Fruit fly (Drosophila melanogaster): ENCODE measurements around the gene laza.

The laza gene

dm6 chr3L:22483452-22483851, 22.5 kb upstream of the laza start:
- no peak for TF ChIP-seq Hnf4 (GFP tag; optimal IDR thresholded peaks at IDR 0.05)
- no peak for TF ChIP-seq CG32264 (GFP tag; optimal IDR thresholded peaks at IDR 0.05)
- TF ChIP-seq Rel (GFP tag; optimal IDR thresholded peaks at IDR 0.05) = no peak
- no peak for TF ChIP-seq Rel (tag; optimal IDR thresholded peaks at IDR 0.05)
- no peak for TF ChIP-seq fru (GFP tag; optimal IDR thresholded peaks at IDR 0.05)
- TF ChIP-seq Mio (GFP tag; optimal IDR thresholded peaks at IDR 0.05) = no peak
- TF ChIP-seq usp (GFP tag; optimal IDR thresholded peaks at IDR 0.05) = no peak
- TF ChIP-seq pan (optimal IDR thresholded peaks at IDR 0.05) = no peak
- TF ChIP-seq N (GFP tag; optimal IDR thresholded peaks at IDR 0.05) = no peak
- TF ChIP-seq Sp1 (GFP tag; optimal IDR thresholded peaks at IDR 0.05) = no peak
- no peak for TF ChIP-seq sv (GFP tag; optimal IDR thresholded peaks at IDR 0.05)
- TF ChIP-seq Jra (GFP tag; optimal IDR thresholded peaks at IDR 0.05) = no peak
- no peak for TF ChIP-seq Abd-B (GFP tag; optimal IDR thresholded peaks at IDR 0.05)
- TF ChIP-seq br (GFP tag; optimal IDR thresholded peaks at IDR 0.05) = no peak
- TF ChIP-seq h (GFP tag; optimal IDR thresholded peaks at IDR 0.05) = no peak
- TF ChIP-seq dsf (GFP tag; optimal IDR thresholded peaks at IDR 0.05; ENCODE audit: borderline replicate concordance) = no peak
- no peak for TF ChIP-seq Myc (optimal IDR thresholded peaks at IDR 0.05)

DNA sequence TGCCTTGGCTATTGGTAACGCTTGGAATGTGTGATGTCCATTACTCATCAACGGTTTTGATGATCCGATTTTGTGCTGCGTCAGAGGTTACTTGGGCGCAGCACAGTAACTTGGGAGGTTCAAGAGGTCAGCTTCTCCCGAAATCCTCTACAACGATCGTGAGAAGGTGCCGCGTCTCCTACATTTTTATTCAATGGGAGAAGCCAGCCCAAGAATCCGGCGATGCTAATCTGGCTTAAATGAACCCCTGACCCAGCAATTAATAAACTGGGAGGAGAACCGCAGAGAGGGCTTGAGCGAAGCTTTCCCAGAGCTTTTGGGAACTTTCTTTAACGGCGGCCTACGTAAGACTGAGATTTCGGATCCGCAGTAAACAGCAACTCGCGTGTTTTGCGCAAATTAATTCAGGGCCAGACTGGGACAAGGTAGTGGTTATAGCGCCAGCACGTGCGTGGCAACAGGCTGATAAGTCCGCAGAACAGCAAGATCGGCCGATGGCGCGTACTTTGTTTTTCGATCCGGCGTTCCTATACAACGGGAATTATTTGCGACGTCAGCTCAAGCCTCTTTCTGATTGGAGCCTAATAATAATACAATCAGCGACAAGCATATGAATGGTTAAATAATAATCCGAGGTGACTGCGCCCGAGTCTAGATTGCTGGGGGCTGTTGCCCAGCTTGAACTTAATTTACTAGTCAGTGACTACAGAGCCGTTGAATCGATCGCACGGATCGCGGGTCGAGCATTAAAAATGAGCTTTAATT, 13.3 kb upstream of the laza start, which contains the start of gene CG11425:
CG11425 (plus strand) TSS at position 715 of the 765 bp plus-strand sequence.
- no peak for TF ChIP-seq ey (GFP tag; optimal IDR thresholded peaks at IDR 0.05)
- TF ChIP-seq dl (GFP tag; optimal IDR thresholded peaks at IDR 0.05; ENCODE audit: insufficient read depth in 1 of 2, partially characterized antibody in 2 of 2) = no peak
- TF ChIP-seq Rel (GFP tag; optimal IDR thresholded peaks at IDR 0.05) = no peak
- TF ChIP-seq Rel (tag; optimal IDR thresholded peaks at IDR 0.05) = no peak
- no peak for TF ChIP-seq rgr (GFP tag; optimal IDR thresholded peaks at IDR 0.05)
- no peak for TF ChIP-seq psq (GFP tag; optimal IDR thresholded peaks at IDR 0.05)
- no peak for TF ChIP-seq Dfd (GFP tag; optimal IDR thresholded peaks at IDR 0.05)

- peak; percentile 23 for TF ChIP-seq Dif (GFP tag; optimal IDR thresholded peaks at IDR 0.05; ENCODE audit: partially characterized antibody)
- peak; percentile 47 for TF ChIP-seq psq (GFP tag; optimal IDR thresholded peaks at IDR 0.05)
- TF ChIP-seq CrebA (GFP tag; optimal IDR thresholded peaks at IDR 0.05; ENCODE audit: borderline replicate concordance) = peak; percentile 24
- no peak for TF ChIP-seq pan (optimal IDR thresholded peaks at IDR 0.05)
- TF ChIP-seq CG32264 (GFP tag; optimal IDR thresholded peaks at IDR 0.05) = no peak
- no peak for TF ChIP-seq foxo (GFP tag; optimal IDR thresholded peaks at IDR 0.05)
- TF ChIP-seq Sp1 (GFP tag; optimal IDR thresholded peaks at IDR 0.05) = peak; percentile 25
- TF ChIP-seq sv (GFP tag; optimal IDR thresholded peaks at IDR 0.05) = no peak
- no peak for TF ChIP-seq brk (GFP tag; optimal IDR thresholded peaks at IDR 0.05)
- no peak for TF ChIP-seq N (GFP tag; optimal IDR thresholded peaks at IDR 0.05)
- no peak for TF ChIP-seq dmrt93B (GFP tag; optimal IDR thresholded peaks at IDR 0.05)
- TF ChIP-seq Vsx2 (GFP tag; optimal IDR thresholded peaks at IDR 0.05; ENCODE audit: partially characterized antibody) = peak; percentile 93
- no peak for TF ChIP-seq OdsH (GFP tag; optimal IDR thresholded peaks at IDR 0.05)
- TF ChIP-seq Hr83 (GFP tag; optimal IDR thresholded peaks at IDR 0.05; ENCODE audit: poor library complexity, severe bottlenecking) = no peak
- no peak for TF ChIP-seq CG9705 (GFP tag; optimal IDR thresholded peaks at IDR 0.05)
- peak; percentile 40 for TF ChIP-seq HLH106 (tag; optimal IDR thresholded peaks at IDR 0.05)
- peak; percentile 12 for TF ChIP-seq Jra (GFP tag; optimal IDR thresholded peaks at IDR 0.05)
- peak; percentile 5 to 24 for TF ChIP-seq dl (GFP tag; optimal IDR thresholded peaks at IDR 0.05; ENCODE audit: insufficient read depth in 1 of 2, partially characterized antibody in 2 of 2)
- peak; percentile 5 for TF ChIP-seq rgr (GFP tag; optimal IDR thresholded peaks at IDR 0.05)
- TF ChIP-seq tai (GFP tag; optimal IDR thresholded peaks at IDR 0.05) = no peak
- no peak for TF ChIP-seq Abd-B (GFP tag; optimal IDR thresholded peaks at IDR 0.05)
Observed at dm6 chr3L:22471586-22472291, 10.8 kb upstream of the laza start.
